Worm (Caenorhabditis elegans) whole organism, L2 larva: ENCODE results near the gene ceh-23.
A peak's percentile ranks its signal among the peaks of the same experiment; 100 is the strongest.

Experiments used
- ZK546.5 ChIP-seq: sonication (generic microtip); optimal IDR thresholded peaks from 2 replicates; lab custom pipeline; 2017; ENCODE audit warnings: missing biosample characterization, missing genetic modification characterization
- ceh-16 ChIP-seq: fragments of 150-350 bp; optimal IDR thresholded peaks from 2 replicates; lab custom pipeline; 2014; ENCODE audit warnings: missing biosample characterization, missing genetic modification characterization
- fos-1 ChIP-seq: fragments of 150-350 bp; optimal IDR thresholded peaks from 2 replicates; lab custom pipeline; 2014; ENCODE audit warnings: missing biosample characterization, missing genetic modification characterization
- lin-13 ChIP-seq: fragments of 150-350 bp; optimal IDR thresholded peaks from 2 replicates; lab custom pipeline; 2014; ENCODE audit warnings: missing biosample characterization, missing genetic modification reagents, missing genetic modification characterization
- lin-39 ChIP-seq: fragments of 150-350 bp; optimal IDR thresholded peaks from 2 replicates; lab custom pipeline; 2014; ENCODE audit warnings: missing biosample characterization, missing genetic modification reagents, missing genetic modification characterization
- lsy-2 ChIP-seq, 2 experiments: fragments of 150-350 bp in 1 of 2; sonication (generic microtip) in 1 of 2; optimal IDR thresholded peaks; 2 replicates each; lab custom pipeline; 2014 to 2017; ENCODE audit warnings: missing biosample characterization in 2 of 2, missing genetic modification characterization in 2 of 2
- mab-5 ChIP-seq: fragments of 150-350 bp; optimal IDR thresholded peaks from 2 replicates; lab custom pipeline; 2014; ENCODE audit warnings: missing biosample characterization, missing genetic modification characterization
- nhr-12 ChIP-seq: fragments of 150-350 bp; optimal IDR thresholded peaks from 2 replicates; lab custom pipeline; 2014; ENCODE audit warnings: missing biosample characterization, missing genetic modification characterization
- skn-1 ChIP-seq: sonication (generic microtip); optimal IDR thresholded peaks from 2 replicates; lab custom pipeline; 2017; ENCODE audit warnings: missing biosample characterization, missing genetic modification characterization
- sma-9 ChIP-seq, 2 experiments: fragments of 150-350 bp in 1 of 2; sonication (generic microtip) in 1 of 2; optimal IDR thresholded peaks; 2 replicates each; lab custom pipeline; 2014 to 2016; ENCODE audit warnings: missing genetic modification characterization in 2 of 2, mild to moderate bottlenecking in 1 of 2, missing biosample characterization in 1 of 2, missing compliant biosample characterization in 1 of 2, missing genetic modification reagents in 1 of 2, moderate library complexity in 1 of 2
- snpc-4 ChIP-seq: fragments of 150-350 bp; optimal IDR thresholded peaks from 2 replicates; lab custom pipeline; 2014; ENCODE audit warnings: missing biosample characterization, missing genetic modification characterization
- unc-39 ChIP-seq: fragments of 150-350 bp; optimal IDR thresholded peaks from 2 replicates; lab custom pipeline; 2014; ENCODE audit warnings: missing biosample characterization, missing genetic modification characterization
- unc-62 ChIP-seq: fragments of 150-350 bp; optimal IDR thresholded peaks from 2 replicates; lab custom pipeline; 2014; ENCODE audit warnings: missing biosample characterization, missing genetic modification reagents, missing genetic modification characterization

DNA sequence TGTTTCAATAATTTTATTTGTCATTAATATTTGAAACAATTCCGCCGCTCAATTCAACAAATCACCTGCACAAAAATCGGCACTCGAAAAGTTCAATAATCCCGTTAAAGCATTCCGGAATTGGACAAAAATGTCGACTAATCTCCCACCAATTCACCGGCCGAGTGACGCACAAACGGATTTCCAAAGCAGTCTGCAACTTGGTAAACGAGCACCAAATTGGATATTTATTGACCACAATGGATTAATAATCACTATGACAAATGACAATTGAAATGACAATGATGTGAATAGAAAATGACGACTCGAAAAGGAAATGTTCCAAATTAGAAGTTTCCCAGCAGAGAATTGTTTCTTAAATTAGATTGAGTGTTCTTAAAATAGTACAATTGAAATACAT is 3.7 kb upstream of the ceh-23 start:
- no peak for TF ChIP-seq snpc-4 (tag; lab: Kevin White, UChicago)
- no peak for TF ChIP-seq lsy-2 (tag; optimal IDR thresholded peaks at IDR 0.05; lab: Kevin White, UChicago)
- no peak for TF ChIP-seq unc-62 (GFP tag; lab: Kevin White, UChicago)
- TF ChIP-seq mab-5 (tag; lab: Kevin White, UChicago) = no peak
- no peak for TF ChIP-seq skn-1
- TF ChIP-seq lin-39 (tag; lab: Kevin White, UChicago) = no peak
- TF ChIP-seq fos-1 (tag; lab: Kevin White, UChicago) = no peak
- no peak for TF ChIP-seq nhr-12 (tag; lab: Kevin White, UChicago)
- peak; percentile 38 for TF ChIP-seq sma-9 (GFP tag; optimal IDR thresholded peaks at IDR 0.05; lab: Kevin White, UChicago)
- no peak for TF ChIP-seq sma-9 (tag; optimal IDR thresholded peaks at IDR 0.05; lab: Kevin White, UChicago)
- TF ChIP-seq lin-13 (GFP tag; lab: Kevin White, UChicago) = no peak
- TF ChIP-seq ceh-16 (tag; lab: Kevin White, UChicago) = no peak
- TF ChIP-seq ZK546.5 (tag; lab: Kevin White, UChicago) = no peak
- TF ChIP-seq unc-39 (tag; lab: Kevin White, UChicago) = no peak
